Worm (Caenorhabditis elegans) whole organism, young adult: Measurements from ENCODE around the gene T04B8.5.
A peak's percentile ranks its signal among the peaks of the same experiment; 100 is the strongest.

Source experiments
- B0035.1 ChIP-seq: sonication (generic microtip); optimal IDR thresholded peaks from 2 replicates; lab custom pipeline; 2016; ENCODE audit warnings: missing genetic modification characterization, mild to moderate bottlenecking, missing compliant biosample characterization, missing genotype, missing genetic modification reagents
- C06A6.2 ChIP-seq: fragments of 200-800 bp; sonication (Bioruptor generic); conservative IDR thresholded peaks from 2 replicates; pipeline ENCODE4 v1.3.6; 2022; ENCODE audit warnings: missing genetic modification characterization, missing compliant biosample characterization
- D2030.7 ChIP-seq: fragments of 200-800 bp; sonication (Bioruptor generic); IDR thresholded peaks from 2 replicates; pipeline ENCODE4 v1.3.6; 2022; ENCODE audit warnings: missing genetic modification reagents, missing genetic modification characterization, missing compliant biosample characterization
- F52B5.7 ChIP-seq: sonication (generic microtip); optimal IDR thresholded peaks from 2 replicates; lab custom pipeline; 2016; ENCODE audit warnings: mild to moderate bottlenecking, missing genetic modification characterization, missing compliant biosample characterization
- F57C9.4 ChIP-seq: sonication (generic microtip); optimal IDR thresholded peaks from 2 replicates; lab custom pipeline; 2017; ENCODE audit warnings: mild to moderate bottlenecking, missing genetic modification characterization, missing compliant biosample characterization
- K11D2.4 ChIP-seq: fragments of 200-800 bp; sonication (Bioruptor generic); IDR thresholded peaks from 2 replicates; pipeline ENCODE4 v1.3.6; 2022; ENCODE audit warnings: missing genetic modification reagents, missing genetic modification characterization, missing compliant biosample characterization
- K12H6.12 ChIP-seq: fragments of 200-800 bp; sonication (Bioruptor generic); optimal IDR thresholded peaks from 2 replicates; lab custom pipeline; 2018; ENCODE audit warnings: mild to moderate bottlenecking, missing genetic modification characterization, missing compliant biosample characterization
- T26A5.8 ChIP-seq: sonication (generic microtip); optimal IDR thresholded peaks from 2 replicates; lab custom pipeline; 2016; ENCODE audit warnings: missing genetic modification characterization, missing compliant biosample characterization
- ama-1 ChIP-seq, 3 experiments: fragments of 150-350 bp in 1 of 3; sonication (generic microtip) in 2 of 3; optimal IDR thresholded peaks; 2 replicates each; lab custom pipeline; 2014 to 2018; ENCODE audit warnings: missing biosample characterization in 2 of 3, missing genetic modification characterization in 2 of 3, missing genetic modification reagents in 2 of 3
- atf-7 ChIP-seq: sonication (generic microtip); optimal IDR thresholded peaks from 2 replicates; lab custom pipeline; 2017; ENCODE audit warnings: mild to moderate bottlenecking, missing genetic modification characterization, missing compliant biosample characterization
- attf-3 ChIP-seq: fragments of 200-800 bp; sonication (Bioruptor generic); conservative IDR thresholded peaks from 2 replicates; pipeline ENCODE4 v1.3.6; 2022; ENCODE audit warnings: missing genetic modification reagents, missing genetic modification characterization, missing compliant biosample characterization
- bed-2 ChIP-seq: fragments of 200-800 bp; sonication (Bioruptor generic); IDR thresholded peaks from 2 replicates; pipeline ENCODE4 v1.3.6; 2022; ENCODE audit warnings: missing genetic modification reagents, missing genetic modification characterization, missing compliant biosample characterization
- ccch-3 ChIP-seq: fragments of 200-800 bp; sonication (Bioruptor generic); optimal IDR thresholded peaks from 2 replicates; lab custom pipeline; 2018; ENCODE audit warnings: mild to moderate bottlenecking, missing genetic modification characterization, missing compliant biosample characterization
- cebp-1 ChIP-seq, 2 experiments: fragments of 200-800 bp in 1 of 2; sonication (Bioruptor generic) in 1 of 2; sonication (generic microtip) in 1 of 2; IDR thresholded peaks in 1 of 2; optimal IDR thresholded peaks in 1 of 2; 2 replicates each; pipeline versions ENCODE4 v1.3.6 to Lab custom; 2017 to 2022; ENCODE audit warnings: missing compliant biosample characterization in 2 of 2, missing genetic modification characterization in 2 of 2, mild to moderate bottlenecking in 1 of 2, missing genetic modification reagents in 1 of 2, moderate library complexity in 1 of 2
- cebp-2 ChIP-seq: fragments of 200-800 bp; sonication (Bioruptor generic); IDR thresholded peaks from 2 replicates; pipeline ENCODE4 v1.3.6; 2022; ENCODE audit warnings: missing genetic modification characterization, missing compliant biosample characterization
- ceh-27 ChIP-seq: fragments of 200-800 bp; sonication (Bioruptor generic); optimal IDR thresholded peaks from 2 replicates; lab custom pipeline; 2018; ENCODE audit warnings: mild to moderate bottlenecking, missing genetic modification characterization, moderate library complexity, missing compliant biosample characterization
- ceh-58 ChIP-seq: fragments of 200-800 bp; sonication (Bioruptor generic); IDR thresholded peaks from 2 replicates; pipeline ENCODE4 v1.3.6; 2022; ENCODE audit warnings: missing genetic modification characterization, missing compliant biosample characterization
- ceh-91 ChIP-seq: fragments of 200-800 bp; sonication (Bioruptor generic); IDR thresholded peaks from 2 replicates; pipeline ENCODE4 v1.3.6; 2022; ENCODE audit warnings: missing genetic modification reagents, missing genetic modification characterization, missing compliant biosample characterization
- dpl-1 ChIP-seq: fragments of 150-350 bp; optimal IDR thresholded peaks from 2 replicates; lab custom pipeline; 2014; ENCODE audit warnings: missing biosample characterization, missing genetic modification reagents, missing genetic modification characterization
- egl-18 ChIP-seq: fragments of 200-800 bp; sonication (Bioruptor generic); IDR thresholded peaks from 2 replicates; pipeline ENCODE4 v1.3.6; 2022; ENCODE audit warnings: missing genetic modification reagents, missing genetic modification characterization, missing compliant biosample characterization
- ets-4 ChIP-seq: fragments of 200-800 bp; sonication (Bioruptor generic); optimal IDR thresholded peaks from 2 replicates; lab custom pipeline; 2018; ENCODE audit warnings: mild to moderate bottlenecking, missing genetic modification characterization, missing compliant biosample characterization
- gei-17 ChIP-seq: fragments of 200-800 bp; sonication (Bioruptor generic); optimal IDR thresholded peaks from 2 replicates; lab custom pipeline; 2018; ENCODE audit warnings: mild to moderate bottlenecking, missing genetic modification characterization, missing compliant biosample characterization
- him-1 ChIP-seq: sonication (generic microtip); optimal IDR thresholded peaks from 2 replicates; lab custom pipeline; 2016; ENCODE audit warnings: missing genotype, missing genetic modification reagents, missing genetic modification characterization, missing compliant biosample characterization
- hlh-12 ChIP-seq: sonication (generic microtip); optimal IDR thresholded peaks from 2 replicates; lab custom pipeline; 2016; ENCODE audit warnings: missing genetic modification characterization, missing compliant biosample characterization
- hrde-1 ChIP-seq: sonication (generic microtip); optimal IDR thresholded peaks from 2 replicates; lab custom pipeline; 2016; ENCODE audit warnings: missing genetic modification characterization, mild to moderate bottlenecking, missing compliant biosample characterization, moderate library complexity, missing genotype, missing genetic modification reagents, borderline replicate concordance
- lin-26 ChIP-seq: fragments of 200-800 bp; sonication (Bioruptor generic); IDR thresholded peaks from 2 replicates; pipeline ENCODE4 v1.3.6; 2022; ENCODE audit warnings: missing genetic modification reagents, missing genetic modification characterization, missing compliant biosample characterization
- mcd-1 ChIP-seq: fragments of 200-800 bp; sonication (Bioruptor generic); IDR thresholded peaks from 2 replicates; pipeline ENCODE4 v1.3.6; 2022; ENCODE audit warnings: missing genetic modification reagents, missing genetic modification characterization, missing compliant biosample characterization
- mel-28 ChIP-seq: sonication (generic microtip); optimal IDR thresholded peaks from 2 replicates; lab custom pipeline; 2016; ENCODE audit warnings: borderline replicate concordance, mild to moderate bottlenecking, missing genetic modification characterization, missing compliant biosample characterization
- mes-4 ChIP-seq: sonication (generic microtip); optimal IDR thresholded peaks from 2 replicates; lab custom pipeline; 2016; ENCODE audit warnings: missing genotype, missing genetic modification characterization, missing compliant biosample characterization
- nfyb-1 ChIP-seq: fragments of 200-800 bp; sonication (Bioruptor generic); IDR thresholded peaks from 2 replicates; pipeline ENCODE4 v1.3.6; 2022; ENCODE audit warnings: missing genetic modification reagents, missing genetic modification characterization, missing compliant biosample characterization
- nhr-179 ChIP-seq: sonication (generic microtip); optimal IDR thresholded peaks from 2 replicates; lab custom pipeline; 2016; ENCODE audit warnings: mild to moderate bottlenecking, missing genetic modification characterization, missing compliant biosample characterization
- pbrm-1 ChIP-seq: fragments of 200-800 bp; sonication (Bioruptor generic); IDR thresholded peaks from 2 replicates; pipeline ENCODE4 v1.3.6; 2022; ENCODE audit warnings: missing genetic modification reagents, missing genetic modification characterization, missing compliant biosample characterization
- pha-4 ChIP-seq: fragments of 150-350 bp; sonication (generic microtip); optimal IDR thresholded peaks from 2 replicates; lab custom pipeline; 2014; ENCODE audit warnings: missing biosample characterization, missing genetic modification reagents, missing genetic modification characterization
- rcor-1 ChIP-seq: fragments of 200-800 bp; sonication (Bioruptor generic); IDR thresholded peaks from 2 replicates; pipeline ENCODE4 v1.3.6; 2022; ENCODE audit warnings: missing genetic modification reagents, missing genetic modification characterization, missing compliant biosample characterization
- rec-8 ChIP-seq, 2 experiments: sonication (generic microtip); optimal IDR thresholded peaks; 2 replicates each; lab custom pipeline; 2016; ENCODE audit warnings: mild to moderate bottlenecking in 2 of 2, missing genetic modification characterization in 2 of 2, missing genetic modification reagents in 2 of 2, missing genotype in 2 of 2, missing biosample characterization in 1 of 2, missing compliant biosample characterization in 1 of 2, moderate library complexity in 1 of 2
- repo-1 ChIP-seq: sonication (generic microtip); optimal IDR thresholded peaks from 2 replicates; lab custom pipeline; 2017; ENCODE audit warnings: mild to moderate bottlenecking, missing genetic modification characterization, missing compliant biosample characterization
- sdz-38 ChIP-seq: sonication (generic microtip); optimal IDR thresholded peaks from 2 replicates; lab custom pipeline; 2016; ENCODE audit warnings: missing genotype, missing genetic modification characterization, missing compliant biosample characterization
- snpc-1.1 ChIP-seq: sonication (generic microtip); optimal IDR thresholded peaks from 2 replicates; lab custom pipeline; 2017; ENCODE audit warnings: missing genetic modification characterization, mild to moderate bottlenecking, missing compliant biosample characterization, antibody characterized with exemption, moderate library complexity, missing genotype, missing genetic modification reagents; ENCODE audit not compliant: insufficient read depth
- snpc-3.4 ChIP-seq: sonication (generic microtip); optimal IDR thresholded peaks from 2 replicates; lab custom pipeline; 2017; ENCODE audit warnings: missing genetic modification characterization, mild to moderate bottlenecking, missing compliant biosample characterization, antibody characterized with exemption, moderate library complexity, missing genotype, missing genetic modification reagents
- tlf-1 ChIP-seq: fragments of 200-800 bp; sonication (Bioruptor generic); optimal IDR thresholded peaks from 2 replicates; lab custom pipeline; 2018; ENCODE audit warnings: mild to moderate bottlenecking, missing genetic modification characterization, missing compliant biosample characterization
- xnd-1 ChIP-seq: sonication (generic microtip); optimal IDR thresholded peaks from 2 replicates; lab custom pipeline; 2016; ENCODE audit warnings: missing genotype, missing genetic modification reagents, missing genetic modification characterization, missing compliant biosample characterization
- zfh-2 ChIP-seq: fragments of 200-800 bp; sonication (Bioruptor generic); conservative IDR thresholded peaks from 2 replicates; pipeline ENCODE4 v1.3.6; 2022; ENCODE audit warnings: missing genetic modification reagents, missing genetic modification characterization, missing compliant biosample characterization
- zim-3 ChIP-seq: sonication (generic microtip); optimal IDR thresholded peaks from 2 replicates; lab custom pipeline; 2017; ENCODE audit warnings: mild to moderate bottlenecking, missing genetic modification characterization, moderate library complexity, missing compliant biosample characterization
- ztf-22 ChIP-seq: fragments of 200-800 bp; sonication (Bioruptor generic); optimal IDR thresholded peaks from 2 replicates; lab custom pipeline; 2018; ENCODE audit warnings: mild to moderate bottlenecking, missing genetic modification characterization, moderate library complexity, missing compliant biosample characterization
- ztf-25 ChIP-seq: fragments of 200-800 bp; sonication (Bioruptor generic); IDR thresholded peaks from 2 replicates; pipeline ENCODE4 v1.3.6; 2022; ENCODE audit warnings: missing genetic modification reagents, missing genetic modification characterization, missing compliant biosample characterization
- ztf-26 ChIP-seq: sonication (generic microtip); optimal IDR thresholded peaks from 2 replicates; lab custom pipeline; 2017; ENCODE audit warnings: missing genetic modification characterization, missing compliant biosample characterization

The T04B8.5 gene

ce11 chrII:580189-580643 lies 44.1 kb downstream of the T04B8.5 start, which contains the start of the genes cdc-37 and W08F4.3 (continued):
- TF ChIP-seq mel-28 (no peak), F57C9.4 (tag; lab: Kevin White, UChicago) (no peak), hlh-12 (tag; lab: Kevin White, UChicago) (no peak), attf-3 (GFP tag; lab: Robert Waterston, UW) (no peak), ceh-58 (GFP tag; lab: Robert Waterston, UW) (no peak), F52B5.7 (tag; lab: Kevin White, UChicago) (no peak), ztf-25 (GFP tag; lab: Robert Waterston, UW) (no peak), D2030.7 (GFP tag; lab: Robert Waterston, UW) (peak; percentile 72), T26A5.8 (tag; lab: Kevin White, UChicago) (no peak), snpc-3.4 (tag; lab: Kevin White, UChicago) (peak; percentile 51), dpl-1 (GFP tag; lab: Kevin White, UChicago) (peak; percentile 54), sdz-38 (tag; lab: Kevin White, UChicago) (no peak), rcor-1 (GFP tag; lab: Robert Waterston, UW) (peak; percentile 19; the same call in 1 of the 2 replicates), egl-18 (GFP tag; lab: Robert Waterston, UW) (no peak), ceh-91 (peak; percentile 69), gei-17 (GFP tag; lab: Kevin White, UChicago) (no peak), mcd-1 (GFP tag; lab: Robert Waterston, UW) (peak; percentile 63), bed-2 (GFP tag; lab: Robert Waterston, UW) (no peak), cebp-1 (GFP tag; IDR thresholded peaks at IDR 0.05; lab: Robert Waterston, UW) (no peak), cebp-1 (tag; optimal IDR thresholded peaks at IDR 0.05; lab: Kevin White, UChicago) (no peak), mes-4 (tag; lab: Kevin White, UChicago) (no peak), nhr-179 (tag; lab: Kevin White, UChicago) (no peak), ztf-22 (GFP tag; lab: Kevin White, UChicago) (no peak), xnd-1 (tag; lab: Kevin White, UChicago) (peak; percentile 57), repo-1 (tag; lab: Kevin White, UChicago) (no peak), zfh-2 (no peak), K12H6.12 (tag; lab: Kevin White, UChicago) (no peak), atf-7 (tag; lab: Kevin White, UChicago) (no peak), pbrm-1 (GFP tag; lab: Robert Waterston, UW) (0 out of 2 replicates have a peak, but pooled peaks have one; percentile 20), pha-4 (tag; lab: Kevin White, UChicago) (no peak), B0035.1 (tag; lab: Kevin White, UChicago) (no peak), ccch-3 (no peak)
- TF ChIP-seq, all 124 proteins: peak for 20

- TF ChIP-seq zfh-2 (peak; percentile 33; the same call in 1 of the 2 replicates), rec-8 (tag; optimal IDR thresholded peaks at IDR 0.05; lab: Kevin White, UChicago) (no peak), lin-26 (GFP tag; lab: Robert Waterston, UW) (0 out of 2 replicates have a peak, but pooled peaks have one; percentile 3)
These were observed 45.5 kb downstream of the T04B8.5 start for ce11 chrII:578803-579202.

ce11 chrII:577632-578031 lies 46.7 kb downstream of the T04B8.5 start, which contains the start of gene W08F4.7:
W08F4.7 (minus strand) TSS chrII:577732.
- TF ChIP-seq mel-28 (no peak), zim-3 (tag; lab: Kevin White, UChicago) (no peak), snpc-1.1 (tag; lab: Kevin White, UChicago) (no peak), ceh-27 (GFP tag; lab: Kevin White, UChicago) (no peak), nfyb-1 (GFP tag; lab: Robert Waterston, UW) (no peak), ztf-26 (tag; lab: Kevin White, UChicago) (no peak), tlf-1 (GFP tag; lab: Kevin White, UChicago) (no peak), ets-4 (GFP tag; lab: Kevin White, UChicago) (no peak), C06A6.2 (no peak), K11D2.4 (no peak), him-1 (tag; lab: Kevin White, UChicago) (no peak), ama-1 (optimal IDR thresholded peaks at IDR 0.05; lab: Kevin White, UChicago) (no peak), ama-1 (GFP tag; optimal IDR thresholded peaks at IDR 0.05; lab: Kevin White, UChicago) (peak in 1 of 2 experiments; percentile 38), cebp-2 (no peak), snpc-3.4 (tag; lab: Kevin White, UChicago) (peak; percentile 30), hrde-1 (peak; percentile 42)
